Worm (Caenorhabditis elegans): Measurements from ENCODE around the gene fbxb-106.

- TF ChIP-seq ets-7 (tag; optimal IDR thresholded peaks at IDR 0.05) (no peak), ama-1 (optimal IDR thresholded peaks at IDR 0.05) (no peak)
These were observed 8.6 kb downstream of the fbxb-106 start, which contains the start of gene fbxb-105 for ce11 chrII:2770788-2771187.

Measured in whole organism, early embryonic.